Fruit fly (Drosophila melanogaster) whole organism, embryonic: ENCODE results near the gene Lst8.

ENCODE experiments used
- Atf6 ChIP-seq: fragments of 200-800 bp; sonication (Bioruptor generic); IDR thresholded peaks from 2 replicates; pipeline ENCODE4 v1.3.6; 2022; ENCODE audit warnings: missing biosample characterization, missing genetic modification characterization
- C15 ChIP-seq: fragments of 200-800 bp; sonication (Bioruptor generic); IDR thresholded peaks from 3 replicates; pipeline ENCODE4 v1.3.6; 2022; ENCODE audit warnings: missing biosample characterization, missing genetic modification characterization
- CG10209 ChIP-seq: fragments of 200-800 bp; sonication (Bioruptor generic); optimal IDR thresholded peaks from 3 replicates; lab custom pipeline; 2017; ENCODE audit warnings: missing biosample characterization, mild to moderate bottlenecking, missing genetic modification characterization, missing genetic modification reagents
- CG10267 ChIP-seq: fragments of 200-800 bp; sonication (Bioruptor generic); optimal IDR thresholded peaks from 2 replicates; lab custom pipeline; 2018; ENCODE audit warnings: missing biosample characterization, mild to moderate bottlenecking, missing genetic modification characterization, moderate library complexity
- CG10366 ChIP-seq: fragments of 200-800 bp; sonication (Bioruptor generic); IDR thresholded peaks from 2 replicates; pipeline ENCODE4 v1.3.6; 2022; ENCODE audit warnings: missing biosample characterization, missing genetic modification characterization
- CG11085 ChIP-seq: fragments of 200-800 bp; sonication (Bioruptor generic); IDR thresholded peaks from 2 replicates; pipeline ENCODE4 v1.3.6; 2022; ENCODE audit warnings: missing biosample characterization, missing genetic modification characterization
- CG11456 ChIP-seq: fragments of 200-800 bp; sonication (Bioruptor generic); IDR thresholded peaks from 3 replicates; pipeline ENCODE4 v1.3.6; 2022; ENCODE audit warnings: missing biosample characterization, missing genetic modification characterization
- CG11504 ChIP-seq: fragments of 200-800 bp; sonication (Bioruptor generic); optimal IDR thresholded peaks from 3 replicates; lab custom pipeline; 2019; ENCODE audit warnings: missing biosample characterization, mild to moderate bottlenecking, missing genetic modification characterization, moderate library complexity
- CG11695 ChIP-seq: fragments of 200-800 bp; sonication (Bioruptor generic); IDR thresholded peaks from 3 replicates; pipeline ENCODE4 v1.3.6; 2022; ENCODE audit warnings: missing biosample characterization, missing genetic modification characterization
- CG12744 ChIP-seq: fragments of 200-800 bp; sonication (Bioruptor generic); optimal IDR thresholded peaks from 2 replicates; lab custom pipeline; 2016; ENCODE audit warnings: missing biosample characterization, missing genetic modification characterization
- CG1529 ChIP-seq: fragments of 200-800 bp; sonication (Bioruptor generic); optimal IDR thresholded peaks from 3 replicates; lab custom pipeline; 2018; ENCODE audit warnings: missing biosample characterization, missing genetic modification characterization
- CG16779 ChIP-seq: fragments of 200-800 bp; sonication (Bioruptor generic); IDR thresholded peaks from 2 replicates; pipeline ENCODE4 v1.3.6; 2022; ENCODE audit warnings: missing biosample characterization, missing genetic modification characterization
- CG18619 ChIP-seq: fragments of 200-800 bp; sonication (Bioruptor generic); optimal IDR thresholded peaks from 3 replicates; lab custom pipeline; 2017; ENCODE audit warnings: missing biosample characterization, mild to moderate bottlenecking, missing genetic modification characterization
- CG2202 ChIP-seq: fragments of 200-800 bp; sonication (Bioruptor generic); optimal IDR thresholded peaks from 2 replicates; lab custom pipeline; 2018; ENCODE audit warnings: missing biosample characterization, mild to moderate bottlenecking, missing genetic modification characterization
- CG3281 ChIP-seq: fragments of 200-800 bp; sonication (Bioruptor generic); optimal IDR thresholded peaks from 3 replicates; lab custom pipeline; 2017; ENCODE audit warnings: missing biosample characterization, mild to moderate bottlenecking, missing genetic modification characterization
- CG34224 ChIP-seq: fragments of 200-800 bp; sonication (Bioruptor generic); IDR thresholded peaks from 3 replicates; pipeline ENCODE4 v1.3.6; 2022; ENCODE audit warnings: missing biosample characterization, missing genetic modification characterization; ENCODE audit not compliant: partially characterized antibody
- CG7786 ChIP-seq: fragments of 200-800 bp; sonication (Bioruptor generic); optimal IDR thresholded peaks from 2 replicates; lab custom pipeline; 2016; ENCODE audit warnings: missing biosample characterization, missing genetic modification characterization
- CG7987 ChIP-seq: fragments of 200-800 bp; sonication (Bioruptor generic); optimal IDR thresholded peaks from 2 replicates; lab custom pipeline; 2018; ENCODE audit warnings: missing biosample characterization, mild to moderate bottlenecking, missing genetic modification characterization, moderate library complexity
- CG8089 ChIP-seq: fragments of 200-800 bp; sonication (Bioruptor generic); optimal IDR thresholded peaks from 3 replicates; lab custom pipeline; 2016; ENCODE audit warnings: missing biosample characterization, missing genetic modification characterization
- CG8924 ChIP-seq: fragments of 200-800 bp; optimal IDR thresholded peaks from 3 replicates; lab custom pipeline; 2019; ENCODE audit warnings: missing biosample characterization, mild to moderate bottlenecking, missing genetic modification characterization, moderate library complexity
- Gsc ChIP-seq: fragments of 200-800 bp; sonication (Bioruptor generic); IDR thresholded peaks from 2 replicates; pipeline ENCODE4 v1.3.6; 2022; ENCODE audit warnings: missing biosample characterization, missing genetic modification characterization
- Kr ChIP-seq: fragments of 200-800 bp; sonication (Bioruptor generic); optimal IDR thresholded peaks from 2 replicates; lab custom pipeline; 2017; ENCODE audit warnings: missing biosample characterization, mild to moderate bottlenecking, missing genetic modification characterization
- Lpt ChIP-seq: fragments of >200 bp; optimal IDR thresholded peaks from 2 replicates; lab custom pipeline; 2018; ENCODE audit warnings: missing biosample characterization, missing genetic modification characterization
- Meics ChIP-seq: fragments of 200-800 bp; sonication (Bioruptor generic); optimal IDR thresholded peaks from 2 replicates; lab custom pipeline; 2017; ENCODE audit warnings: missing biosample characterization, mild to moderate bottlenecking, missing genetic modification characterization
- Myb ChIP-seq: fragments of 200-800 bp; sonication (Bioruptor generic); optimal IDR thresholded peaks from 2 replicates; lab custom pipeline; 2016; ENCODE audit warnings: missing biosample characterization, missing genetic modification characterization
- NfI ChIP-seq: fragments of 200-800 bp; sonication (Bioruptor generic); optimal IDR thresholded peaks from 3 replicates; lab custom pipeline; 2018; ENCODE audit warnings: missing biosample characterization, mild to moderate bottlenecking, missing genetic modification characterization, moderate library complexity
- Optix ChIP-seq: fragments of 200-800 bp; sonication (Bioruptor generic); IDR thresholded peaks from 3 replicates; pipeline ENCODE4 v1.3.6; 2022; ENCODE audit warnings: missing biosample characterization, missing genetic modification characterization
- Ptx1 ChIP-seq: fragments of 200-800 bp; sonication (Bioruptor generic); IDR thresholded peaks from 2 replicates; pipeline ENCODE4 v1.3.6; 2022; ENCODE audit warnings: missing biosample characterization, missing genetic modification characterization
- Ravus ChIP-seq: fragments of 200-800 bp; sonication (Bioruptor generic); IDR thresholded peaks from 2 replicates; pipeline ENCODE4 v1.3.6; 2022; ENCODE audit warnings: missing biosample characterization, missing genetic modification characterization
- Sox100B ChIP-seq: fragments of 200-800 bp; sonication (Bioruptor generic); optimal IDR thresholded peaks from 3 replicates; lab custom pipeline; 2018; ENCODE audit warnings: missing biosample characterization, mild to moderate bottlenecking, missing genetic modification characterization
- Sry-δ ChIP-seq: fragments of 200-800 bp; sonication (Bioruptor generic); optimal IDR thresholded peaks from 2 replicates; lab custom pipeline; 2016; ENCODE audit warnings: missing biosample characterization, missing genetic modification characterization
- bowl ChIP-seq: fragments of 200-800 bp; sonication (Bioruptor generic); IDR thresholded peaks from 2 replicates; pipeline ENCODE4 v1.3.6; 2022; ENCODE audit warnings: missing biosample characterization, missing genetic modification characterization
- br ChIP-seq: fragments of >200 bp; optimal IDR thresholded peaks from 2 replicates; lab custom pipeline; 2017
- bsh ChIP-seq, 2 experiments: fragments of 200-800 bp; sonication (Bioruptor generic); optimal IDR thresholded peaks; 2 replicates each; lab custom pipeline; 2017 to 2018; ENCODE audit warnings: mild to moderate bottlenecking in 2 of 2, missing biosample characterization in 2 of 2, missing genetic modification characterization in 2 of 2, moderate library complexity in 1 of 2
- crol ChIP-seq: fragments of 200-800 bp; sonication (Bioruptor generic); IDR thresholded peaks from 2 replicates; pipeline ENCODE4 v1.3.6; 2022; ENCODE audit warnings: missing biosample characterization, missing genetic modification characterization
- ewg ChIP-seq: fragments of 200-800 bp; sonication (Bioruptor generic); optimal IDR thresholded peaks from 3 replicates; lab custom pipeline; 2017; ENCODE audit warnings: mild to moderate bottlenecking, missing biosample characterization, missing genetic modification reagents, missing genetic modification characterization
- fd3F ChIP-seq: fragments of 200-800 bp; sonication (Bioruptor generic); optimal IDR thresholded peaks from 2 replicates; lab custom pipeline; 2018; ENCODE audit warnings: missing biosample characterization, mild to moderate bottlenecking, missing genetic modification characterization, moderate library complexity
- hb ChIP-seq: fragments of 200-800 bp; sonication (Bioruptor generic); IDR thresholded peaks from 3 replicates; pipeline ENCODE4 v1.3.6; 2022; ENCODE audit warnings: missing biosample characterization, missing genetic modification characterization; ENCODE audit not compliant: partially characterized antibody
- mam ChIP-seq: fragments of 200-800 bp; sonication (Bioruptor generic); optimal IDR thresholded peaks from 3 replicates; lab custom pipeline; 2016; ENCODE audit warnings: missing biosample characterization, missing genetic modification characterization
- nerfin-2 ChIP-seq: fragments of 200-800 bp; sonication (Bioruptor generic); IDR thresholded peaks from 2 replicates; pipeline ENCODE4 v1.3.6; 2022; ENCODE audit warnings: missing biosample characterization, missing genetic modification characterization; ENCODE audit not compliant: partially characterized antibody
- pan ChIP-seq, 4 experiments: fragments of >200 bp in 3 of 4; fragments of 200-800 bp in 1 of 4; sonication (Bioruptor generic) in 1 of 4; optimal IDR thresholded peaks in 3 of 4; IDR thresholded peaks in 1 of 4; 2 replicates each; pipeline versions ENCODE4 v1.3.6 to Lab custom; 2017 to 2022; ENCODE audit warnings: missing biosample characterization in 2 of 4, missing genetic modification characterization in 2 of 4, mixed read lengths in 1 of 4
- prd ChIP-seq, 3 experiments: fragments of >200 bp in 2 of 3; fragments of 200-800 bp in 1 of 3; sonication (Bioruptor generic) in 1 of 3; optimal IDR thresholded peaks in 2 of 3; IDR thresholded peaks in 1 of 3; 2 replicates in 2 of 3; 3 replicates in 1 of 3; pipeline versions ENCODE4 v1.3.6 to Lab custom; 2017 to 2022; ENCODE audit warnings: missing biosample characterization in 1 of 3, missing genetic modification characterization in 1 of 3
- psq ChIP-seq: fragments of 200-800 bp; sonication (Bioruptor generic); optimal IDR thresholded peaks from 2 replicates; lab custom pipeline; 2017; ENCODE audit warnings: missing biosample characterization, missing genetic modification characterization
- run ChIP-seq: fragments of 200-800 bp; sonication (Bioruptor generic); optimal IDR thresholded peaks from 3 replicates; lab custom pipeline; 2018; ENCODE audit warnings: missing biosample characterization, mild to moderate bottlenecking, missing genetic modification characterization
- sisA ChIP-seq: fragments of 200-800 bp; sonication (Bioruptor generic); IDR thresholded peaks from 2 replicates; pipeline ENCODE4 v1.3.6; 2022; ENCODE audit warnings: missing biosample characterization, missing genetic modification characterization
- ssp ChIP-seq: fragments of 200-800 bp; sonication (Bioruptor generic); IDR thresholded peaks from 2 replicates; pipeline ENCODE4 v1.3.6; 2022; ENCODE audit warnings: missing biosample characterization, missing genetic modification characterization
- wek ChIP-seq: fragments of 200-800 bp; sonication (Bioruptor generic); optimal IDR thresholded peaks from 3 replicates; lab custom pipeline; 2018; ENCODE audit warnings: missing biosample characterization, mild to moderate bottlenecking, missing genetic modification characterization, moderate library complexity
- zfh2 ChIP-seq: fragments of 200-800 bp; sonication (Bioruptor generic); optimal IDR thresholded peaks from 2 replicates; lab custom pipeline; 2016; ENCODE audit warnings: missing biosample characterization, missing genetic modification characterization

Gene Lst8

dm6 chrX:9650757-9651594, 45.2 kb upstream of the Lst8 start (continued):
- TF ChIP-seq Lpt (GFP tag; lab: Kevin White, UChicago): no peak
- peak; percentile 91 for TF ChIP-seq run (tag; lab: Kevin White, UChicago)
- TF ChIP-seq CG1529: peak; percentile 94
- TF ChIP-seq Meics (GFP tag; lab: Kevin White, UChicago): peak; percentile 87
- TF ChIP-seq hb (GFP tag; lab: Robert Waterston, UW): no peak
- TF ChIP-seq br (lab: Kevin White, UChicago): no peak
- peak; percentile 94 for TF ChIP-seq sisA (GFP tag; lab: Robert Waterston, UW)
- peak; percentile 95 for TF ChIP-seq CG10366
- peak; percentile 81 for TF ChIP-seq ssp
- TF ChIP-seq CG2202 (tag; lab: Kevin White, UChicago): peak; percentile 91
- TF ChIP-seq prd (optimal IDR thresholded peaks at IDR 0.05; lab: Kevin White, UChicago): no peak
- peak; percentile 95 for TF ChIP-seq prd (GFP tag; IDR thresholded peaks at IDR 0.05; lab: Robert Waterston, UW)
- peak; percentile 89 for TF ChIP-seq CG10267 (tag; lab: Kevin White, UChicago)
- TF ChIP-seq Optix (GFP tag; lab: Robert Waterston, UW): peak; percentile 96
- TF ChIP-seq CG8089 (GFP tag; lab: Kevin White, UChicago): peak; percentile 95
- no peak for TF ChIP-seq CG34224 (GFP tag; lab: Robert Waterston, UW)
- TF ChIP-seq CG11085 (GFP tag; lab: Robert Waterston, UW): peak; percentile 74
- TF ChIP-seq Atf6 (GFP tag; lab: Robert Waterston, UW): peak; percentile 90
- peak; percentile 84 for TF ChIP-seq mam (GFP tag; lab: Kevin White, UChicago)
- peak; percentile 93 for TF ChIP-seq CG11504 (tag; lab: Kevin White, UChicago)
- TF ChIP-seq CG7786: peak; percentile 94
- TF ChIP-seq C15: peak; percentile 79; the same call in 2 of the 3 replicates
- TF ChIP-seq Ptx1: peak; percentile 96
- peak; percentile 85 for TF ChIP-seq Ravus
- TF ChIP-seq CG11695 (GFP tag; lab: Robert Waterston, UW): peak; percentile 96
- TF ChIP-seq CG7987 (GFP tag; lab: Kevin White, UChicago): peak; percentile 75
- peak; percentile 86 for TF ChIP-seq psq (GFP tag; lab: Kevin White, UChicago)
- peak; percentile 84 for TF ChIP-seq CG16779 (GFP tag; lab: Robert Waterston, UW)
- peak; percentile 97 to 98 for TF ChIP-seq bsh (GFP tag; optimal IDR thresholded peaks at IDR 0.05; lab: Kevin White, UChicago)
- TF ChIP-seq ewg (GFP tag; lab: Kevin White, UChicago): peak; percentile 93
- no peak for TF ChIP-seq pan (optimal IDR thresholded peaks at IDR 0.05; lab: Kevin White, UChicago)
- peak in 1 of 2 experiments; percentile 96 for TF ChIP-seq pan (GFP tag; optimal IDR thresholded peaks at IDR 0.05 in 1 of 2, IDR thresholded peaks at IDR 0.05 in 1 of 2)
- peak; percentile 89 for TF ChIP-seq CG12744 (GFP tag; lab: Kevin White, UChicago)
- peak; percentile 75 for TF ChIP-seq CG3281 (GFP tag; lab: Kevin White, UChicago)
- TF ChIP-seq NfI: peak; percentile 88
- TF ChIP-seq Sox100B (GFP tag; lab: Kevin White, UChicago): peak; percentile 89
- peak; percentile 72 for TF ChIP-seq zfh2 (GFP tag; lab: Kevin White, UChicago)
- TF ChIP-seq Myb (GFP tag; lab: Kevin White, UChicago): peak; percentile 85
- peak; percentile 90 for TF ChIP-seq Gsc (GFP tag; lab: Robert Waterston, UW)
- peak; percentile 60 for TF ChIP-seq Sry-δ (GFP tag; lab: Kevin White, UChicago)
- TF ChIP-seq CG8924 (tag; lab: Kevin White, UChicago): peak; percentile 96
- TF ChIP-seq fd3F (GFP tag; lab: Kevin White, UChicago): peak; percentile 70
- peak; percentile 94 for TF ChIP-seq bowl
- no peak for TF ChIP-seq nerfin-2
- peak; percentile 82 for TF ChIP-seq wek
- TF ChIP-seq CG18619 (GFP tag; lab: Kevin White, UChicago): peak; percentile 89
- TF ChIP-seq crol (GFP tag; lab: Robert Waterston, UW): peak; percentile 67
- peak; percentile 85 for TF ChIP-seq Kr (GFP tag; lab: Kevin White, UChicago)
- peak; percentile 92 for TF ChIP-seq CG11456
- TF ChIP-seq CG10209 (GFP tag; lab: Kevin White, UChicago): peak; percentile 93
